Worm (Caenorhabditis elegans) whole organism, L4 larva: ENCODE data around the gene F58B4.5.

Source experiments
- aly-2 ChIP-seq: sonication (generic microtip); optimal IDR thresholded peaks from 2 replicates; lab custom pipeline; 2018; ENCODE audit warnings: missing biosample characterization, missing genetic modification characterization
- ceh-82 ChIP-seq: sonication (generic microtip); optimal IDR thresholded peaks from 2 replicates; lab custom pipeline; 2017; ENCODE audit warnings: missing biosample characterization, missing genetic modification characterization
- egl-43 ChIP-seq: fragments of 200-800 bp; sonication (Bioruptor generic); IDR thresholded peaks from 2 replicates; pipeline ENCODE4 v1.3.6; 2022; ENCODE audit warnings: missing genetic modification reagents, missing genetic modification characterization, missing compliant biosample characterization
- fos-1 ChIP-seq: fragments of 150-350 bp; optimal IDR thresholded peaks from 2 replicates; lab custom pipeline; 2014; ENCODE audit warnings: missing biosample characterization, missing genetic modification characterization
- snpc-4 ChIP-seq: fragments of 150-350 bp; optimal IDR thresholded peaks from 2 replicates; lab custom pipeline; 2014; ENCODE audit warnings: missing biosample characterization, missing genetic modification characterization
- ztf-11 ChIP-seq: fragments of 150-350 bp; optimal IDR thresholded peaks from 2 replicates; lab custom pipeline; 2014; ENCODE audit warnings: missing biosample characterization, missing genetic modification characterization

ce11 chrV:10897106-10897171 lies 35.6 kb upstream of the F58B4.5 start, which contains the start of gene sec-61.G:
- no peak for TF ChIP-seq egl-43 (GFP tag; lab: Robert Waterston, UW)
- no peak for TF ChIP-seq ceh-82 (tag; lab: Kevin White, UChicago)
- no peak for TF ChIP-seq aly-2 (tag; lab: Kevin White, UChicago)
- no peak for TF ChIP-seq fos-1 (tag; lab: Kevin White, UChicago)
- no peak for TF ChIP-seq ztf-11 (tag; lab: Kevin White, UChicago)
- no peak for TF ChIP-seq snpc-4 (tag; lab: Kevin White, UChicago)
